Fruit fly (Drosophila melanogaster) whole organism, embryonic: Measurements from ENCODE around the gene beta'COP.

Experiments
- BtbVII ChIP-seq: fragments of 200-800 bp; sonication (Bioruptor generic); optimal IDR thresholded peaks from 3 replicates; lab custom pipeline; 2017; ENCODE audit warnings: missing biosample characterization, mild to moderate bottlenecking, missing genetic modification characterization
- CG12071 ChIP-seq: fragments of 200-800 bp; sonication (Bioruptor generic); optimal IDR thresholded peaks from 3 replicates; lab custom pipeline; 2018; ENCODE audit warnings: missing biosample characterization, mild to moderate bottlenecking, missing genetic modification characterization
- CG12155 ChIP-seq: fragments of 200-800 bp; sonication (Bioruptor generic); optimal IDR thresholded peaks from 3 replicates; lab custom pipeline; 2016; ENCODE audit warnings: missing biosample characterization, missing genetic modification characterization
- CG13424 ChIP-seq: fragments of 200-800 bp; sonication (Bioruptor generic); optimal IDR thresholded peaks from 2 replicates; lab custom pipeline; 2019; ENCODE audit warnings: missing biosample characterization, mild to moderate bottlenecking, missing genetic modification characterization, moderate library complexity
- CG15073 ChIP-seq: fragments of 200-800 bp; sonication (Bioruptor generic); optimal IDR thresholded peaks from 2 replicates; lab custom pipeline; 2016; ENCODE audit warnings: missing biosample characterization, missing genetic modification characterization
- CG17328 ChIP-seq: fragments of 200-800 bp; sonication (Bioruptor generic); IDR thresholded peaks from 2 replicates; pipeline ENCODE4 v1.3.6; 2022; ENCODE audit warnings: missing biosample characterization, missing genetic modification characterization
- CG17612 ChIP-seq: fragments of 200-800 bp; sonication (Bioruptor generic); IDR thresholded peaks from 2 replicates; pipeline ENCODE4 v1.3.6; 2022; ENCODE audit warnings: missing biosample characterization, missing genetic modification characterization
- CG17829 ChIP-seq: fragments of 200-800 bp; optimal IDR thresholded peaks from 2 replicates; lab custom pipeline; 2019; ENCODE audit warnings: missing biosample characterization, mild to moderate bottlenecking, missing genetic modification characterization, moderate library complexity
- CG18476 ChIP-seq: fragments of 200-800 bp; sonication (Bioruptor generic); optimal IDR thresholded peaks from 2 replicates; lab custom pipeline; 2016; ENCODE audit warnings: missing biosample characterization, mild to moderate bottlenecking, missing genetic modification characterization
- CG30431 ChIP-seq: fragments of 200-800 bp; sonication (Bioruptor generic); optimal IDR thresholded peaks from 2 replicates; lab custom pipeline; 2017; ENCODE audit warnings: missing biosample characterization, missing genetic modification characterization
- CG32767 ChIP-seq: fragments of 200-800 bp; sonication (Bioruptor generic); IDR thresholded peaks from 2 replicates; pipeline ENCODE4 v1.3.6; 2022; ENCODE audit warnings: missing biosample characterization, missing genetic modification characterization
- CG3407 ChIP-seq: fragments of 200-800 bp; sonication (Bioruptor generic); optimal IDR thresholded peaks from 2 replicates; lab custom pipeline; 2018; ENCODE audit warnings: missing biosample characterization, mild to moderate bottlenecking, missing genetic modification characterization
- CG34422 ChIP-seq: fragments of 200-800 bp; sonication (Bioruptor generic); IDR thresholded peaks from 3 replicates; pipeline ENCODE4 v1.3.6; 2022; ENCODE audit warnings: missing biosample characterization, missing genetic modification characterization
- CG3847 ChIP-seq: fragments of 200-800 bp; sonication (Bioruptor generic); IDR thresholded peaks from 2 replicates; pipeline ENCODE4 v1.3.6; 2022; ENCODE audit warnings: missing biosample characterization, missing genetic modification characterization
- CG8089 ChIP-seq: fragments of 200-800 bp; sonication (Bioruptor generic); optimal IDR thresholded peaks from 3 replicates; lab custom pipeline; 2016; ENCODE audit warnings: missing biosample characterization, missing genetic modification characterization
- CG8944 ChIP-seq: fragments of 200-800 bp; sonication (Bioruptor generic); optimal IDR thresholded peaks from 3 replicates; lab custom pipeline; 2016; ENCODE audit warnings: missing biosample characterization, missing genetic modification characterization
- CHES-1-like ChIP-seq: fragments of 200-800 bp; sonication (Bioruptor generic); optimal IDR thresholded peaks from 2 replicates; lab custom pipeline; 2016; ENCODE audit warnings: missing biosample characterization, missing genetic modification characterization
- Doc2 ChIP-seq: fragments of 200-800 bp; sonication (Bioruptor generic); IDR thresholded peaks from 2 replicates; pipeline ENCODE4 v1.3.6; 2022; ENCODE audit warnings: missing biosample characterization, missing genetic modification characterization
- E2f1 ChIP-seq: fragments of 200-800 bp; sonication (Bioruptor generic); IDR thresholded peaks from 2 replicates; pipeline ENCODE4 v1.3.6; 2022; ENCODE audit warnings: missing biosample characterization, missing genetic modification characterization
- HmgD ChIP-seq: fragments of 200-800 bp; sonication (Bioruptor generic); optimal IDR thresholded peaks from 3 replicates; lab custom pipeline; 2016; ENCODE audit warnings: missing biosample characterization, missing genetic modification characterization
- Hr78 ChIP-seq, 2 experiments: fragments of 200-800 bp in 1 of 2; fragments of >200 bp in 1 of 2; sonication (Bioruptor generic) in 1 of 2; optimal IDR thresholded peaks; 2 replicates each; lab custom pipeline; 2017 to 2019; ENCODE audit warnings: missing biosample characterization in 2 of 2, missing genetic modification characterization in 2 of 2, mild to moderate bottlenecking in 1 of 2, moderate library complexity in 1 of 2
- MESR4 ChIP-seq: fragments of 200-800 bp; sonication (Bioruptor generic); optimal IDR thresholded peaks from 2 replicates; lab custom pipeline; 2018; ENCODE audit warnings: missing biosample characterization, mild to moderate bottlenecking, missing genetic modification characterization, moderate library complexity
- Med ChIP-seq: fragments of 200-800 bp; sonication (Bioruptor generic); peaks from one replicate; lab custom pipeline; 2016; ENCODE audit warnings: missing biosample characterization, missing genetic modification characterization, mild to moderate bottlenecking, inconsistent platforms, moderate library complexity
- Myb ChIP-seq: fragments of 200-800 bp; sonication (Bioruptor generic); optimal IDR thresholded peaks from 2 replicates; lab custom pipeline; 2016; ENCODE audit warnings: missing biosample characterization, missing genetic modification characterization
- NC2β ChIP-seq: fragments of 200-800 bp; sonication (Bioruptor generic); optimal IDR thresholded peaks from 2 replicates; lab custom pipeline; 2016; ENCODE audit warnings: missing biosample characterization, missing genetic modification characterization
- abd-A ChIP-seq: fragments of 200-800 bp; sonication (Bioruptor generic); optimal IDR thresholded peaks from 3 replicates; lab custom pipeline; 2019; ENCODE audit warnings: missing biosample characterization, mild to moderate bottlenecking, missing genetic modification characterization, moderate library complexity
- ac ChIP-seq: fragments of 200-800 bp; sonication (Bioruptor generic); optimal IDR thresholded peaks from 3 replicates; lab custom pipeline; 2017; ENCODE audit warnings: missing biosample characterization, mild to moderate bottlenecking, missing genetic modification characterization
- bcd ChIP-seq: fragments of 200-800 bp; sonication (Bioruptor generic); optimal IDR thresholded peaks from 2 replicates; lab custom pipeline; 2017; ENCODE audit warnings: missing biosample characterization, mild to moderate bottlenecking, missing genetic modification characterization
- caup ChIP-seq: fragments of 200-800 bp; sonication (Bioruptor generic); optimal IDR thresholded peaks from 3 replicates; lab custom pipeline; 2017; ENCODE audit warnings: missing biosample characterization, mild to moderate bottlenecking, missing genetic modification characterization, moderate library complexity; ENCODE audit not compliant: severe bottlenecking
- chinmo ChIP-seq: fragments of 200-800 bp; sonication (Bioruptor generic); IDR thresholded peaks from 4 replicates; pipeline ENCODE4 v1.3.6; 2022; ENCODE audit warnings: missing biosample characterization, missing genetic modification characterization; ENCODE audit not compliant: partially characterized antibody
- chm ChIP-seq: fragments of 200-800 bp; sonication (Bioruptor generic); IDR thresholded peaks from 2 replicates; pipeline ENCODE4 v1.3.6; 2022; ENCODE audit warnings: missing biosample characterization, missing genetic modification characterization
- crp ChIP-seq, 2 experiments: fragments of 200-800 bp; sonication (Bioruptor generic); optimal IDR thresholded peaks; 2 replicates in 1 of 2; 3 replicates in 1 of 2; lab custom pipeline; 2017; ENCODE audit warnings: missing biosample characterization in 2 of 2, missing genetic modification characterization in 2 of 2, mild to moderate bottlenecking in 1 of 2, moderate library complexity in 1 of 2
- ham ChIP-seq: fragments of 200-800 bp; sonication (Bioruptor generic); IDR thresholded peaks from 2 replicates; pipeline ENCODE4 v1.3.6; 2022; ENCODE audit warnings: missing biosample characterization, missing genetic modification characterization
- her ChIP-seq: fragments of 200-800 bp; sonication (Bioruptor generic); optimal IDR thresholded peaks from 2 replicates; lab custom pipeline; 2016; ENCODE audit warnings: missing biosample characterization, missing genetic modification characterization
- hkb ChIP-seq, 2 experiments: fragments of 200-800 bp in 1 of 2; fragments of >200 bp in 1 of 2; sonication (Bioruptor generic) in 1 of 2; IDR thresholded peaks in 1 of 2; optimal IDR thresholded peaks in 1 of 2; 2 replicates each; pipeline versions ENCODE4 v1.3.6 to Lab custom; 2017 to 2022; ENCODE audit warnings: missing biosample characterization in 1 of 2, missing genetic modification characterization in 1 of 2
- insv ChIP-seq, 2 experiments: fragments of 200-800 bp; sonication (Bioruptor generic); optimal IDR thresholded peaks; 3 replicates each; lab custom pipeline; 2016 to 2018; ENCODE audit warnings: missing biosample characterization in 2 of 2, missing genetic modification characterization in 2 of 2
- lab ChIP-seq: fragments of 200-800 bp; sonication (Bioruptor generic); optimal IDR thresholded peaks from 3 replicates; lab custom pipeline; 2017; ENCODE audit warnings: missing biosample characterization, missing genetic modification characterization, mild to moderate bottlenecking, moderate library complexity, missing genetic modification reagents
- luna ChIP-seq: fragments of 200-800 bp; sonication (Bioruptor generic); optimal IDR thresholded peaks from 2 replicates; lab custom pipeline; 2016; ENCODE audit warnings: missing biosample characterization, missing genetic modification characterization
- maf-S ChIP-seq: fragments of 200-800 bp; sonication (Bioruptor generic); optimal IDR thresholded peaks from 2 replicates; lab custom pipeline; 2016; ENCODE audit warnings: missing biosample characterization, missing genetic modification characterization
- pros ChIP-seq: fragments of 200-800 bp; sonication (Bioruptor generic); optimal IDR thresholded peaks from 3 replicates; lab custom pipeline; 2019; ENCODE audit warnings: missing biosample characterization, mild to moderate bottlenecking, missing genetic modification characterization, moderate library complexity
- sr ChIP-seq: fragments of 200-800 bp; sonication (Bioruptor generic); IDR thresholded peaks from 3 replicates; pipeline ENCODE4 v1.3.6; 2022; ENCODE audit warnings: missing biosample characterization, missing genetic modification characterization
- tio ChIP-seq: fragments of 200-800 bp; sonication (Bioruptor generic); optimal IDR thresholded peaks from 2 replicates; lab custom pipeline; 2017; ENCODE audit warnings: missing biosample characterization, missing genetic modification characterization, inconsistent platforms
- tll ChIP-seq, 2 experiments: fragments of 200-800 bp in 1 of 2; fragments of >200 bp in 1 of 2; sonication (Bioruptor generic) in 1 of 2; optimal IDR thresholded peaks; 2 replicates each; lab custom pipeline; 2017 to 2019; ENCODE audit warnings: missing biosample characterization in 2 of 2, missing genetic modification characterization in 2 of 2, mild to moderate bottlenecking in 1 of 2, moderate library complexity in 1 of 2
- tna ChIP-seq: fragments of 200-800 bp; sonication (Bioruptor generic); IDR thresholded peaks from 2 replicates; pipeline ENCODE4 v1.3.6; 2022; ENCODE audit warnings: missing biosample characterization, missing genetic modification characterization; ENCODE audit not compliant: partially characterized antibody
- vfl ChIP-seq: fragments of 200-800 bp; sonication (Bioruptor generic); optimal IDR thresholded peaks from 2 replicates; lab custom pipeline; 2016; ENCODE audit warnings: missing biosample characterization, missing genetic modification characterization
- wdn ChIP-seq: fragments of 200-800 bp; sonication (Bioruptor generic); IDR thresholded peaks from 2 replicates; pipeline ENCODE4 v1.3.6; 2022; ENCODE audit warnings: missing biosample characterization, missing genetic modification characterization
- wek ChIP-seq: fragments of 200-800 bp; sonication (Bioruptor generic); optimal IDR thresholded peaks from 3 replicates; lab custom pipeline; 2018; ENCODE audit warnings: missing biosample characterization, mild to moderate bottlenecking, missing genetic modification characterization, moderate library complexity
- z ChIP-seq: fragments of 200-800 bp; sonication (Bioruptor generic); IDR thresholded peaks from 3 replicates; pipeline ENCODE4 v1.3.6; 2022; ENCODE audit warnings: missing biosample characterization, missing genetic modification characterization

The beta'COP gene

dm6 chr2L:13373435-13374242 is 5.1 kb upstream of the beta'COP start, which contains the start of the genes Bdp1 and CG6565 (continued):
- TF ChIP-seq CG8944: peak; percentile 99
- TF ChIP-seq maf-S: peak; percentile 98
- peak; percentile 94 for TF ChIP-seq Myb
- TF ChIP-seq tll (GFP tag; optimal IDR thresholded peaks at IDR 0.05; lab: Kevin White, UChicago): peak; percentile 54 to 94
- TF ChIP-seq sr: peak; percentile 67; the same call in 1 of the 3 replicates
- TF ChIP-seq wdn (GFP tag; lab: Robert Waterston, UW): peak; percentile 86
- TF ChIP-seq CG17328: peak; percentile 90
- peak; percentile 98 for TF ChIP-seq CG30431 (GFP tag; lab: Kevin White, UChicago)
- TF ChIP-seq vfl (GFP tag; lab: Kevin White, UChicago): peak; percentile 97
- peak; percentile 97 for TF ChIP-seq luna (GFP tag; lab: Kevin White, UChicago)
- TF ChIP-seq CHES-1-like (GFP tag; lab: Kevin White, UChicago): peak; percentile 98
- TF ChIP-seq CG32767 (GFP tag; lab: Robert Waterston, UW): peak; percentile 88
- peak; percentile 91 for TF ChIP-seq Doc2 (GFP tag; lab: Robert Waterston, UW)
- peak; percentile 98 for TF ChIP-seq bcd (GFP tag; lab: Kevin White, UChicago)
- peak; percentile 91 for TF ChIP-seq hkb (optimal IDR thresholded peaks at IDR 0.05; lab: Kevin White, UChicago)
- TF ChIP-seq hkb (GFP tag; IDR thresholded peaks at IDR 0.05; lab: Robert Waterston, UW): peak; percentile 93
- TF ChIP-seq MESR4: peak; percentile 79
- TF ChIP-seq chinmo (GFP tag; lab: Robert Waterston, UW): no peak
- peak; percentile 99 for TF ChIP-seq tio (GFP tag; lab: Kevin White, UChicago)
- peak; percentile 85 for TF ChIP-seq CG15073 (GFP tag; lab: Kevin White, UChicago)
- peak; percentile 98 for TF ChIP-seq CG8089 (GFP tag; lab: Kevin White, UChicago)
- peak; percentile 94 for TF ChIP-seq CG3407 (GFP tag; lab: Kevin White, UChicago)
- TF ChIP-seq wek (GFP tag; lab: Kevin White, UChicago): peak; percentile 68
- TF ChIP-seq HmgD (GFP tag; lab: Kevin White, UChicago): peak; percentile 97
- TF ChIP-seq Med (GFP tag; lab: Kevin White, UChicago): peak; percentile 100
- TF ChIP-seq ac (GFP tag; lab: Kevin White, UChicago): peak; percentile 84
- TF ChIP-seq CG17829 (tag; lab: Kevin White, UChicago): peak; percentile 91
- TF ChIP-seq abd-A (tag; lab: Kevin White, UChicago): no peak
- 0 out of 3 replicates have a peak, but pooled peaks have one; percentile 34 for TF ChIP-seq z (GFP tag; lab: Robert Waterston, UW)
- no peak for TF ChIP-seq Hr78 (GFP tag; optimal IDR thresholded peaks at IDR 0.05; lab: Kevin White, UChicago)
- peak; percentile 93 for TF ChIP-seq BtbVII (GFP tag; lab: Kevin White, UChicago)
- TF ChIP-seq crp (GFP tag; optimal IDR thresholded peaks at IDR 0.05; lab: Kevin White, UChicago): peak; percentile 8 to 76
- TF ChIP-seq NC2β (GFP tag; lab: Kevin White, UChicago): peak; percentile 97
- TF ChIP-seq lab (GFP tag; lab: Kevin White, UChicago): peak; percentile 97
- peak; percentile 81 for TF ChIP-seq ham (GFP tag; lab: Robert Waterston, UW)
- peak; percentile 94 for TF ChIP-seq E2f1 (GFP tag; lab: Robert Waterston, UW)
- TF ChIP-seq pros: peak; percentile 45
- peak; percentile 97 for TF ChIP-seq CG13424 (tag; lab: Kevin White, UChicago)
- peak; percentile 81 for TF ChIP-seq CG12071 (GFP tag; lab: Kevin White, UChicago)
- TF ChIP-seq tna (GFP tag; lab: Robert Waterston, UW): no peak
- peak; percentile 97 for TF ChIP-seq CG12155 (GFP tag; lab: Kevin White, UChicago)
- TF ChIP-seq caup (GFP tag; lab: Kevin White, UChicago): peak; percentile 95
- peak; percentile 95 for TF ChIP-seq her
- peak; percentile 97 for TF ChIP-seq CG18476 (GFP tag; lab: Kevin White, UChicago)
- TF ChIP-seq chm: peak; percentile 91
- TF ChIP-seq CG17612: peak; percentile 88
- peak; percentile 98 for TF ChIP-seq CG3847 (GFP tag; lab: Robert Waterston, UW)
- TF ChIP-seq CG34422 (GFP tag; lab: Robert Waterston, UW): peak; percentile 96
- peak; percentile 60 to 75 for TF ChIP-seq insv (GFP tag; optimal IDR thresholded peaks at IDR 0.05; lab: Kevin White, UChicago)
